Worm (Caenorhabditis elegans) whole organism, L2 larva: ENCODE measurements around the gene Y116A8A.150.

Experiments
- fos-1 ChIP-seq: fragments of 150-350 bp; optimal IDR thresholded peaks from 2 replicates; lab custom pipeline; 2014; ENCODE audit warnings: missing biosample characterization, missing genetic modification characterization
- lsy-2 ChIP-seq, 2 experiments: fragments of 150-350 bp in 1 of 2; sonication (generic microtip) in 1 of 2; optimal IDR thresholded peaks; 2 replicates each; lab custom pipeline; 2014 to 2017; ENCODE audit warnings: missing biosample characterization in 2 of 2, missing genetic modification characterization in 2 of 2
- nhr-237 ChIP-seq: fragments of 150-350 bp; optimal IDR thresholded peaks from 2 replicates; lab custom pipeline; 2014; ENCODE audit warnings: missing biosample characterization, missing genetic modification characterization
- nhr-6 ChIP-seq: fragments of 150-350 bp; optimal IDR thresholded peaks from 2 replicates; lab custom pipeline; 2014; ENCODE audit warnings: missing biosample characterization, missing genetic modification characterization
- skn-1 ChIP-seq: sonication (generic microtip); optimal IDR thresholded peaks from 2 replicates; lab custom pipeline; 2017; ENCODE audit warnings: missing biosample characterization, missing genetic modification characterization
- unc-39 ChIP-seq: fragments of 150-350 bp; optimal IDR thresholded peaks from 2 replicates; lab custom pipeline; 2014; ENCODE audit warnings: missing biosample characterization, missing genetic modification characterization
- unc-62 ChIP-seq: fragments of 150-350 bp; optimal IDR thresholded peaks from 2 replicates; lab custom pipeline; 2014; ENCODE audit warnings: missing biosample characterization, missing genetic modification reagents, missing genetic modification characterization
- ztf-4 ChIP-seq: fragments of 150-350 bp; optimal IDR thresholded peaks from 2 replicates; lab custom pipeline; 2014; ENCODE audit warnings: missing biosample characterization, missing genetic modification characterization

DNA sequence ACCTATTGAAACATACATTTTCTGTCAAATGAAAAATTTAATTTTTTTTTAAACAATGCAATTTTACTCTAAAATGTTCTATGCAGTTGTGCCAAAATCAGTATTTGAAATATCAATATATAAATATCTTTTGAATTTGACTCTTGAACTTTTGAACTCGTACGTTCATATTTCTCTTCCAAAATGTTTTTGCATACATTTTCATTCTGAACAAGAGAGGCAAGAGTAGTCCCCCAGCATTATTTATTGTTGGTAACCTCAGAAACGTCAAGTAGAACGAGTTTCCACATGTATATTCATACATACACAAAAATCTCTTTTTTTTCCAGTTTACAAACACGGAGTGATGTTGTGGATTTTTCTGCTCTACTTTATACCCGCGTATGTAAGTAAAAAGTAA, 11.4 kb downstream of the Y116A8A.150 start, which contains the start of gene clec-194:
- no peak for TF ChIP-seq unc-62 (GFP tag; lab: Kevin White, UChicago)
- TF ChIP-seq fos-1 (tag; lab: Kevin White, UChicago): no peak
- no peak for TF ChIP-seq ztf-4 (tag; lab: Kevin White, UChicago)
- no peak for TF ChIP-seq skn-1 (tag; lab: Kevin White, UChicago)
- no peak for TF ChIP-seq nhr-237
- no peak for TF ChIP-seq nhr-6
- no peak for TF ChIP-seq lsy-2 (tag; optimal IDR thresholded peaks at IDR 0.05; lab: Kevin White, UChicago)
- TF ChIP-seq unc-39 (tag; lab: Kevin White, UChicago): no peak
